Worm (Caenorhabditis elegans): ENCODE results near the gene ZK430.5.

DNA sequence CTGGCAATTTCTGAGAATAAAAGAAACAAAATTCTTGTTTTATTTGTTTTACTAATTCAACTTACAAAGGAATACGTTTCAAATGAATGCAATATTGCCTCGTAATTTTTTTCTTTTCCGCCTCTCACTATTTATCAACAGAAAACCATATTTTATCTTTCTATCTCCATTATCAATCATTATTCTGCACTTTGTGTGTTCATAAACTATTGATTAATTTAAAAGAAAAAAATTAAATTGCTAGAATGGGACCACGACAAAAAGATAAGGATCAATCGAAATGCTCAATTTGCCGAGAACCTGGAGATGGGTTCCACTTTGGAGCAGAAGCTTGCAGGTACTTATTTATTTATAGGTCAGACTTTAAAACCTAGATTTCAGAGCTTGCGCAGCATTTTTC, 29.7 kb downstream of the ZK430.5 start, which contains the start of gene nhr-273:
- TF ChIP-seq unc-39 (tag; optimal IDR thresholded peaks at IDR 0.05) = no peak
- TF ChIP-seq crh-2 (tag; optimal IDR thresholded peaks at IDR 0.05) = peak; percentile 1
- TF ChIP-seq mdl-1 (tag; optimal IDR thresholded peaks at IDR 0.05) = no peak
- TF ChIP-seq nhr-11 (tag; optimal IDR thresholded peaks at IDR 0.05) = no peak
- TF ChIP-seq lin-11 (tag; optimal IDR thresholded peaks at IDR 0.05) = no peak
- no peak for TF ChIP-seq elt-1 (tag; optimal IDR thresholded peaks at IDR 0.05)
- TF ChIP-seq unc-62 (GFP tag; optimal IDR thresholded peaks at IDR 0.05) = no peak
- TF ChIP-seq R02D3.7 (tag; optimal IDR thresholded peaks at IDR 0.05) = no peak
- no peak for TF ChIP-seq skn-1 (tag; optimal IDR thresholded peaks at IDR 0.05)
- TF ChIP-seq nhr-77 (tag; optimal IDR thresholded peaks at IDR 0.05) = no peak
- no peak for TF ChIP-seq elt-3 (tag; optimal IDR thresholded peaks at IDR 0.05)
